Fruit fly (Drosophila melanogaster): ENCODE measurements around the gene CG2926.

The CG2926 gene

DNA sequence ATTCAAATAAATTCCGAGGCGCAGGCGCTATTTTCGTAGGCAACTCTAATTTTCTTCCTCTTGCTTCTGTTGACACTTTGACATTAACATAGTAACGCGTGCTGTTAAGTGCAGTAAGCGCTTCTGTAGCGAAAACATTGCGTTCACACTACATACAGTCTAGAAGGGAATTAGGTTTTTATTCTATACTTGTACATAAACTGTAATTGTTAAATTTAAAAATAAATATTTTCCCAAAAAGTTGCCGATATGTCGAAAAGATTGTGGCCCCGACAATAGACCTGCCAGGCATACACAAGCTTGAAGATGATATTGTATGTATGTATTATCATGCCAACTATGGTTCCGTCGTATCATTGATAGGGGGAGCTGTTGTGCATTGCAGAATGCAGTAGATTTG, 18.3 kb upstream of the CG2926 start, which contains the start of gene asl (continued):
- peak; percentile 76 for TF ChIP-seq lilli (GFP tag; optimal IDR thresholded peaks at IDR 0.05)
- TF ChIP-seq emc (GFP tag; optimal IDR thresholded peaks at IDR 0.05): peak; percentile 7
- no peak for TF ChIP-seq Hmr (GFP tag; optimal IDR thresholded peaks at IDR 0.05)
- TF ChIP-seq sqz (GFP tag; optimal IDR thresholded peaks at IDR 0.05): no peak
- no peak for TF ChIP-seq CG5180 (GFP tag; optimal IDR thresholded peaks at IDR 0.05)
- TF ChIP-seq fd64A (GFP tag; optimal IDR thresholded peaks at IDR 0.05): no peak
- peak; percentile 35 for TF ChIP-seq fd102C (GFP tag; optimal IDR thresholded peaks at IDR 0.05)
- peak; percentile 42; the same call in 1 of the 2 replicates for TF ChIP-seq CG31224 (GFP tag; IDR thresholded peaks at IDR 0.05)
- TF ChIP-seq Doc3 (GFP tag; IDR thresholded peaks at IDR 0.05; ENCODE audit: partially characterized antibody): no peak
- TF ChIP-seq CG11398 (GFP tag; optimal IDR thresholded peaks at IDR 0.05): no peak
- no peak for TF ChIP-seq da (GFP tag; optimal IDR thresholded peaks at IDR 0.05)
- no peak for TF ChIP-seq zen2 (GFP tag; IDR thresholded peaks at IDR 0.05; ENCODE audit: partially characterized antibody)
- peak; percentile 64 for TF ChIP-seq Hsf (GFP tag; optimal IDR thresholded peaks at IDR 0.05)
- TF ChIP-seq tgo (GFP tag; IDR thresholded peaks at IDR 0.05): peak; percentile 68; the same call in 2 of the 3 replicates
- peak; percentile 63 for TF ChIP-seq CG8765 (GFP tag; IDR thresholded peaks at IDR 0.05)
- peak; percentile 40 for TF ChIP-seq CG18011 (GFP tag; optimal IDR thresholded peaks at IDR 0.05)
- TF ChIP-seq MESR4 (GFP tag; optimal IDR thresholded peaks at IDR 0.05): peak; percentile 58
- peak; percentile 64 for TF ChIP-seq sug (tag; optimal IDR thresholded peaks at IDR 0.05)
- TF ChIP-seq knrl (GFP tag; IDR thresholded peaks at IDR 0.05; ENCODE audit: partially characterized antibody): peak; percentile 21; the same call in 1 of the 3 replicates
- no peak for TF ChIP-seq CG6175 (GFP tag; IDR thresholded peaks at IDR 0.05)
- 0 out of 3 replicates have a peak, but pooled peaks have one; percentile 20 for TF ChIP-seq CG2199 (GFP tag; IDR thresholded peaks at IDR 0.05)
- TF ChIP-seq CG14710 (tag; optimal IDR thresholded peaks at IDR 0.05): peak; percentile 88
- peak; percentile 55 for TF ChIP-seq CG34376 (GFP tag; optimal IDR thresholded peaks at IDR 0.05)
- TF ChIP-seq CG12299 (tag; optimal IDR thresholded peaks at IDR 0.05): peak; percentile 50
- TF ChIP-seq CG4360 (GFP tag; IDR thresholded peaks at IDR 0.05): no peak
- TF ChIP-seq CG13894 (tag; optimal IDR thresholded peaks at IDR 0.05): peak; percentile 68
- peak; percentile 65; the same call in 1 of the 3 replicates for TF ChIP-seq ken (GFP tag; IDR thresholded peaks at IDR 0.05)
- TF ChIP-seq Usf (GFP tag; optimal IDR thresholded peaks at IDR 0.05): no peak
- no peak for TF ChIP-seq CG7271 (tag; optimal IDR thresholded peaks at IDR 0.05)
- peak; percentile 49; the same call in 1 of the 2 replicates for TF ChIP-seq CG7372 (GFP tag; IDR thresholded peaks at IDR 0.05)
- TF ChIP-seq CG18619 (GFP tag; optimal IDR thresholded peaks at IDR 0.05): peak; percentile 56
- TF ChIP-seq caup (GFP tag; optimal IDR thresholded peaks at IDR 0.05; ENCODE audit: severe bottlenecking): peak; percentile 54
- TF ChIP-seq maf-S (GFP tag; optimal IDR thresholded peaks at IDR 0.05): no peak
- TF ChIP-seq Mad (GFP tag; optimal IDR thresholded peaks at IDR 0.05): peak; percentile 58
- TF ChIP-seq CG1602 (GFP tag; optimal IDR thresholded peaks at IDR 0.05): peak; percentile 38
- TF ChIP-seq yki (optimal IDR thresholded peaks at IDR 0.05): no peak
- TF ChIP-seq ham (GFP tag; IDR thresholded peaks at IDR 0.05): no peak
- TF ChIP-seq CG1529 (GFP tag; optimal IDR thresholded peaks at IDR 0.05): no peak
- peak; percentile 36 for TF ChIP-seq bab2 (GFP tag; optimal IDR thresholded peaks at IDR 0.05)
- no peak for TF ChIP-seq CG7745 (tag; optimal IDR thresholded peaks at IDR 0.05)
- no peak for TF ChIP-seq MTF-1 (GFP tag; optimal IDR thresholded peaks at IDR 0.05; ENCODE audit: borderline replicate concordance)
- peak; percentile 85 for TF ChIP-seq pzg (GFP tag; optimal IDR thresholded peaks at IDR 0.05)
- peak; percentile 53; the same call in 1 of the 3 replicates for TF ChIP-seq zfh1 (GFP tag; IDR thresholded peaks at IDR 0.05)
- TF ChIP-seq Kr (GFP tag; optimal IDR thresholded peaks at IDR 0.05): no peak
- no peak for TF ChIP-seq ftz-f1 (GFP tag; optimal IDR thresholded peaks at IDR 0.05)
- peak; percentile 41 for TF ChIP-seq CG15479 (GFP tag; optimal IDR thresholded peaks at IDR 0.05)
- no peak for TF ChIP-seq scrt (GFP tag; optimal IDR thresholded peaks at IDR 0.05)
- no peak for TF ChIP-seq Vsx1 (GFP tag; optimal IDR thresholded peaks at IDR 0.05)
